Fruit fly (Drosophila melanogaster): ENCODE measurements around the gene PGRP-LE.
A peak's percentile ranks its signal among the peaks of the same experiment; 100 is the strongest.

- TF ChIP-seq bab1 (GFP tag; optimal IDR thresholded peaks at IDR 0.05) (no peak), CG1620 (GFP tag; optimal IDR thresholded peaks at IDR 0.05) (no peak), CG14711 (tag; optimal IDR thresholded peaks at IDR 0.05) (no peak), kay (GFP tag; ENCODE audit: borderline replicate concordance) (no peak), Clk (GFP tag; optimal IDR thresholded peaks at IDR 0.05) (no peak), tj (GFP tag; optimal IDR thresholded peaks at IDR 0.05) (peak; percentile 27), ovo (GFP tag; optimal IDR thresholded peaks at IDR 0.05) (no peak), Mnt (GFP tag; optimal IDR thresholded peaks at IDR 0.05) (no peak), CG7101 (tag; optimal IDR thresholded peaks at IDR 0.05) (no peak), pad (GFP tag; optimal IDR thresholded peaks at IDR 0.05) (no peak), CG7045 (GFP tag; optimal IDR thresholded peaks at IDR 0.05) (no peak), CG5204 (GFP tag; optimal IDR thresholded peaks at IDR 0.05) (no peak), cnc (optimal IDR thresholded peaks at IDR 0.05) (no peak), cic (GFP tag; optimal IDR thresholded peaks at IDR 0.05) (no peak)
These were observed 43.8 kb downstream of the PGRP-LE start for dm6 chrX:15759752-15760446.

All from whole organism, adult.